Worm (Caenorhabditis elegans): ENCODE data around the gene tth-1.

DNA sequence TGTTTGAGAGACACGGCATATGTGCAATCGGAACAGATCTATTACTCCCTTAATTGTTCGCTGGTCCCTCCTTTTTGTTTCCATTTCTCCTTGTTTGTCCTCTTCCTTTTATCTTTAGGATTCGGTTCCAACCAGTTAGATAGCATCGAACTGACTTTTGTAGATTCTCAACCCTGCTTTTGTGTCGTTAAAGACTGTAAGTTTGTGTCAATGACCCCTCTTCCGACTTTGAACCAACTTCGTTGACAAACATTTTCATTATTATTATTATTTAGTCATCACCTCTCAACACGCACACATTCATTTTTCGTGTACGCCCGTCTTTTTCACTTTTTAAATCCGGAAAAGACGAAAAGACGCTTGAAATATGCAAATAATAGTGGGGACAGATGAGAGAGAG lies 22.6 kb upstream of the tth-1 start, which contains the start of gene F16F9.1:
- no peak for TF ChIP-seq tbx-11 (GFP tag; IDR thresholded peaks at IDR 0.05)
- TF ChIP-seq hmg-4 (GFP tag; optimal IDR thresholded peaks at IDR 0.05) = no peak
- no peak for TF ChIP-seq hmbx-1 (tag; optimal IDR thresholded peaks at IDR 0.05)
- TF ChIP-seq ama-1 (optimal IDR thresholded peaks at IDR 0.05) = no peak
- TF ChIP-seq B0310.2 (tag; optimal IDR thresholded peaks at IDR 0.05) = no peak
- no peak for TF ChIP-seq F13C5.2 (tag; optimal IDR thresholded peaks at IDR 0.05)
- no peak for TF ChIP-seq tra-4 (tag; optimal IDR thresholded peaks at IDR 0.05)
- no peak for TF ChIP-seq ceh-13 (GFP tag; optimal IDR thresholded peaks at IDR 0.05)
- TF ChIP-seq hnd-1 (tag; optimal IDR thresholded peaks at IDR 0.05) = no peak
- TF ChIP-seq sea-1 (GFP tag; conservative IDR thresholded peaks at IDR 0.05) = no peak
- TF ChIP-seq flt-1 (GFP tag; IDR thresholded peaks at IDR 0.05) = no peak
- TF ChIP-seq scrt-1 (GFP tag; IDR thresholded peaks at IDR 0.05) = no peak
- TF ChIP-seq aly-1 (tag; optimal IDR thresholded peaks at IDR 0.05) = no peak
- no peak for TF ChIP-seq tbx-37 (GFP tag; conservative IDR thresholded peaks at IDR 0.05)
